Fruit fly (Drosophila melanogaster) whole organism, embryonic: ENCODE data around the gene EloB.

ENCODE experiments used
- Asciz ChIP-seq: fragments of 200-800 bp; sonication (Bioruptor generic); optimal IDR thresholded peaks from 2 replicates; lab custom pipeline; 2017; ENCODE audit warnings: missing biosample characterization, mild to moderate bottlenecking, missing genetic modification characterization, missing genetic modification reagents
- B-H1 ChIP-seq: fragments of 200-800 bp; sonication (Bioruptor generic); IDR thresholded peaks from 3 replicates; pipeline ENCODE4 v1.3.6; 2022; ENCODE audit warnings: missing biosample characterization, missing genetic modification characterization
- CG10209 ChIP-seq: fragments of 200-800 bp; sonication (Bioruptor generic); optimal IDR thresholded peaks from 3 replicates; lab custom pipeline; 2017; ENCODE audit warnings: missing biosample characterization, mild to moderate bottlenecking, missing genetic modification characterization, missing genetic modification reagents
- CG10654 ChIP-seq: fragments of 200-800 bp; sonication (Bioruptor generic); optimal IDR thresholded peaks from 2 replicates; lab custom pipeline; 2016; ENCODE audit warnings: missing biosample characterization, missing genetic modification characterization
- CG10959 ChIP-seq: fragments of 200-800 bp; sonication (Bioruptor generic); IDR thresholded peaks from 2 replicates; pipeline ENCODE4 v1.3.6; 2022; ENCODE audit warnings: missing biosample characterization, missing genetic modification characterization
- CG12071 ChIP-seq: fragments of 200-800 bp; sonication (Bioruptor generic); optimal IDR thresholded peaks from 3 replicates; lab custom pipeline; 2018; ENCODE audit warnings: missing biosample characterization, mild to moderate bottlenecking, missing genetic modification characterization
- CG13424 ChIP-seq: fragments of 200-800 bp; sonication (Bioruptor generic); optimal IDR thresholded peaks from 2 replicates; lab custom pipeline; 2019; ENCODE audit warnings: missing biosample characterization, mild to moderate bottlenecking, missing genetic modification characterization, moderate library complexity
- CG14050 ChIP-seq: fragments of 200-800 bp; sonication (Bioruptor generic); IDR thresholded peaks from 3 replicates; pipeline ENCODE4 v1.3.6; 2022; ENCODE audit warnings: missing biosample characterization, missing genetic modification characterization
- CG14441 ChIP-seq: fragments of 200-800 bp; sonication (Bioruptor generic); IDR thresholded peaks from 2 replicates; pipeline ENCODE4 v1.3.6; 2022; ENCODE audit warnings: missing biosample characterization, missing genetic modification characterization
- CG15696 ChIP-seq: fragments of 200-800 bp; sonication (Bioruptor generic); optimal IDR thresholded peaks from 2 replicates; lab custom pipeline; 2019; ENCODE audit warnings: missing biosample characterization, mild to moderate bottlenecking, missing genetic modification characterization, moderate library complexity
- CG1602 ChIP-seq: fragments of 200-800 bp; sonication (Bioruptor generic); optimal IDR thresholded peaks from 3 replicates; lab custom pipeline; 2016; ENCODE audit warnings: missing biosample characterization, missing genetic modification characterization
- CG17829 ChIP-seq: fragments of 200-800 bp; optimal IDR thresholded peaks from 2 replicates; lab custom pipeline; 2019; ENCODE audit warnings: missing biosample characterization, mild to moderate bottlenecking, missing genetic modification characterization, moderate library complexity
- CG2875 ChIP-seq: fragments of 200-800 bp; sonication (Bioruptor generic); optimal IDR thresholded peaks from 2 replicates; lab custom pipeline; 2017; ENCODE audit warnings: missing biosample characterization, mild to moderate bottlenecking, missing genetic modification characterization, missing genetic modification reagents
- CG31224 ChIP-seq: fragments of 200-800 bp; sonication (Bioruptor generic); IDR thresholded peaks from 2 replicates; pipeline ENCODE4 v1.3.6; 2022; ENCODE audit warnings: missing biosample characterization, missing genetic modification characterization
- CG33213 ChIP-seq: fragments of 200-800 bp; sonication (Bioruptor generic); optimal IDR thresholded peaks from 3 replicates; lab custom pipeline; 2016; ENCODE audit warnings: missing biosample characterization, missing genetic modification characterization
- CG33557 ChIP-seq: fragments of 200-800 bp; sonication (Bioruptor generic); optimal IDR thresholded peaks from 2 replicates; lab custom pipeline; 2019; ENCODE audit warnings: missing biosample characterization, mild to moderate bottlenecking, missing genetic modification characterization, moderate library complexity
- CG42726 ChIP-seq: fragments of 200-800 bp; sonication (Bioruptor generic); IDR thresholded peaks from 2 replicates; pipeline ENCODE4 v1.3.6; 2022; ENCODE audit warnings: missing biosample characterization, missing genetic modification characterization; ENCODE audit not compliant: partially characterized antibody
- CG4404 ChIP-seq: fragments of 200-800 bp; sonication (Bioruptor generic); IDR thresholded peaks from 2 replicates; pipeline ENCODE4 v1.3.6; 2022; ENCODE audit warnings: missing biosample characterization, missing genetic modification characterization
- CG5245 ChIP-seq: fragments of 200-800 bp; sonication (Bioruptor generic); optimal IDR thresholded peaks from 3 replicates; lab custom pipeline; 2016; ENCODE audit warnings: missing biosample characterization, missing genetic modification characterization
- CG8944 ChIP-seq: fragments of 200-800 bp; sonication (Bioruptor generic); optimal IDR thresholded peaks from 3 replicates; lab custom pipeline; 2016; ENCODE audit warnings: missing biosample characterization, missing genetic modification characterization
- CG9437 ChIP-seq: fragments of 200-800 bp; sonication (Bioruptor generic); optimal IDR thresholded peaks from 2 replicates; lab custom pipeline; 2018; ENCODE audit warnings: missing biosample characterization, mild to moderate bottlenecking, missing genetic modification characterization
- CG9817 ChIP-seq: fragments of 200-800 bp; sonication (Bioruptor generic); optimal IDR thresholded peaks from 2 replicates; lab custom pipeline; 2018; ENCODE audit warnings: missing biosample characterization, mild to moderate bottlenecking, missing genetic modification characterization, moderate library complexity
- Dip2 ChIP-seq: fragments of 200-800 bp; sonication (Bioruptor generic); IDR thresholded peaks from 2 replicates; pipeline ENCODE4 v1.3.6; 2022; ENCODE audit warnings: missing biosample characterization, missing genetic modification characterization
- Dll ChIP-seq: fragments of 200-800 bp; sonication (Bioruptor generic); IDR thresholded peaks from 4 replicates; pipeline ENCODE4 v1.3.6; 2022; ENCODE audit warnings: missing biosample characterization, missing genetic modification characterization; ENCODE audit not compliant: partially characterized antibody
- Drgx ChIP-seq: fragments of 200-800 bp; sonication (Bioruptor generic); IDR thresholded peaks from 2 replicates; pipeline ENCODE4 v1.3.6; 2022; ENCODE audit warnings: missing biosample characterization, missing genetic modification characterization
- E2f2 ChIP-seq: fragments of 200-800 bp; sonication (Bioruptor generic); IDR thresholded peaks from 2 replicates; pipeline ENCODE4 v1.3.6; 2022; ENCODE audit warnings: missing biosample characterization, missing genetic modification characterization
- Eip74EF ChIP-seq, 2 experiments: fragments of 200-800 bp in 1 of 2; fragments of >200 bp in 1 of 2; sonication (Bioruptor generic) in 1 of 2; optimal IDR thresholded peaks; 2 replicates each; lab custom pipeline; 2017 to 2019; ENCODE audit warnings: missing biosample characterization in 2 of 2, missing genetic modification characterization in 2 of 2, mild to moderate bottlenecking in 1 of 2, moderate library complexity in 1 of 2
- Gug ChIP-seq: fragments of 200-800 bp; sonication (Bioruptor generic); IDR thresholded peaks from 4 replicates; pipeline ENCODE4 v1.3.6; 2022; ENCODE audit warnings: missing biosample characterization, missing genetic modification characterization
- HLHmδ ChIP-seq: fragments of 200-800 bp; sonication (Bioruptor generic); optimal IDR thresholded peaks from 2 replicates; lab custom pipeline; 2018; ENCODE audit warnings: missing biosample characterization, mild to moderate bottlenecking, missing genetic modification characterization, moderate library complexity
- Hmr ChIP-seq: fragments of 200-800 bp; sonication (Bioruptor generic); optimal IDR thresholded peaks from 3 replicates; lab custom pipeline; 2017; ENCODE audit warnings: mild to moderate bottlenecking, missing biosample characterization, missing genetic modification reagents, missing genetic modification characterization
- Max ChIP-seq: fragments of 200-800 bp; sonication (Bioruptor generic); optimal IDR thresholded peaks from 2 replicates; lab custom pipeline; 2016; ENCODE audit warnings: missing biosample characterization, mild to moderate bottlenecking, missing genetic modification characterization
- NFAT ChIP-seq: fragments of 200-800 bp; sonication (Bioruptor generic); IDR thresholded peaks from 2 replicates; pipeline ENCODE4 v1.3.6; 2022; ENCODE audit warnings: missing biosample characterization, missing genetic modification characterization
- Optix ChIP-seq: fragments of 200-800 bp; sonication (Bioruptor generic); IDR thresholded peaks from 3 replicates; pipeline ENCODE4 v1.3.6; 2022; ENCODE audit warnings: missing biosample characterization, missing genetic modification characterization
- Ravus ChIP-seq: fragments of 200-800 bp; sonication (Bioruptor generic); IDR thresholded peaks from 2 replicates; pipeline ENCODE4 v1.3.6; 2022; ENCODE audit warnings: missing biosample characterization, missing genetic modification characterization
- Sry-δ ChIP-seq: fragments of 200-800 bp; sonication (Bioruptor generic); optimal IDR thresholded peaks from 2 replicates; lab custom pipeline; 2016; ENCODE audit warnings: missing biosample characterization, missing genetic modification characterization
- ash1 ChIP-seq: fragments of 200-800 bp; sonication (Bioruptor generic); optimal IDR thresholded peaks from 2 replicates; lab custom pipeline; 2018; ENCODE audit warnings: missing biosample characterization, mild to moderate bottlenecking, missing genetic modification characterization
- bcd ChIP-seq: fragments of 200-800 bp; sonication (Bioruptor generic); optimal IDR thresholded peaks from 2 replicates; lab custom pipeline; 2017; ENCODE audit warnings: missing biosample characterization, mild to moderate bottlenecking, missing genetic modification characterization
- dimm ChIP-seq: fragments of 200-800 bp; sonication (Bioruptor generic); IDR thresholded peaks from 2 replicates; pipeline ENCODE4 v1.3.6; 2022; ENCODE audit warnings: missing biosample characterization, missing genetic modification characterization
- en ChIP-seq: fragments of 200-800 bp; sonication (Bioruptor generic); optimal IDR thresholded peaks from 2 replicates; lab custom pipeline; 2016; ENCODE audit warnings: missing biosample characterization, missing genetic modification characterization
- esg ChIP-seq: fragments of 200-800 bp; sonication (Bioruptor generic); conservative IDR thresholded peaks from 2 replicates; pipeline ENCODE4 v1.3.6; 2022; ENCODE audit warnings: missing biosample characterization, missing genetic modification characterization
- ham ChIP-seq: fragments of 200-800 bp; sonication (Bioruptor generic); IDR thresholded peaks from 2 replicates; pipeline ENCODE4 v1.3.6; 2022; ENCODE audit warnings: missing biosample characterization, missing genetic modification characterization
- nau ChIP-seq: fragments of 200-800 bp; sonication (Bioruptor generic); optimal IDR thresholded peaks from 3 replicates; lab custom pipeline; 2017; ENCODE audit warnings: missing biosample characterization, mild to moderate bottlenecking, missing genetic modification characterization, missing genetic modification reagents
- nerfin-2 ChIP-seq: fragments of 200-800 bp; sonication (Bioruptor generic); IDR thresholded peaks from 2 replicates; pipeline ENCODE4 v1.3.6; 2022; ENCODE audit warnings: missing biosample characterization, missing genetic modification characterization; ENCODE audit not compliant: partially characterized antibody
- oc ChIP-seq: fragments of 200-800 bp; sonication (Bioruptor generic); optimal IDR thresholded peaks from 2 replicates; lab custom pipeline; 2018; ENCODE audit warnings: missing biosample characterization, mild to moderate bottlenecking, missing genetic modification characterization, moderate library complexity
- pfk ChIP-seq: fragments of 200-800 bp; sonication (Bioruptor generic); optimal IDR thresholded peaks from 2 replicates; lab custom pipeline; 2018; ENCODE audit warnings: missing biosample characterization, mild to moderate bottlenecking, missing genetic modification characterization, moderate library complexity
- phol ChIP-seq: fragments of 200-800 bp; sonication (Bioruptor generic); optimal IDR thresholded peaks from 3 replicates; lab custom pipeline; 2018; ENCODE audit warnings: missing biosample characterization, mild to moderate bottlenecking, missing genetic modification characterization, moderate library complexity
- row ChIP-seq: fragments of 200-800 bp; sonication (Bioruptor generic); IDR thresholded peaks from 3 replicates; pipeline ENCODE4 v1.3.6; 2022; ENCODE audit warnings: missing biosample characterization, missing genetic modification characterization
- salm ChIP-seq: fragments of 200-800 bp; sonication (Bioruptor generic); optimal IDR thresholded peaks from 2 replicates; lab custom pipeline; 2018; ENCODE audit warnings: missing biosample characterization, mild to moderate bottlenecking, missing genetic modification characterization
- stc ChIP-seq: fragments of 200-800 bp; sonication (Bioruptor generic); IDR thresholded peaks from 2 replicates; pipeline ENCODE4 v1.3.6; 2022; ENCODE audit warnings: missing biosample characterization, missing genetic modification characterization
- tll ChIP-seq, 2 experiments: fragments of 200-800 bp in 1 of 2; fragments of >200 bp in 1 of 2; sonication (Bioruptor generic) in 1 of 2; optimal IDR thresholded peaks; 2 replicates each; lab custom pipeline; 2017 to 2019; ENCODE audit warnings: missing biosample characterization in 2 of 2, missing genetic modification characterization in 2 of 2, mild to moderate bottlenecking in 1 of 2, moderate library complexity in 1 of 2
- trh ChIP-seq: fragments of 200-800 bp; sonication (Bioruptor generic); optimal IDR thresholded peaks from 2 replicates; lab custom pipeline; 2016; ENCODE audit warnings: missing biosample characterization, missing genetic modification characterization
- zfh1 ChIP-seq: fragments of 200-800 bp; sonication (Bioruptor generic); IDR thresholded peaks from 3 replicates; pipeline ENCODE4 v1.3.6; 2022; ENCODE audit warnings: missing biosample characterization, missing genetic modification characterization

The EloB gene

dm6 chr3R:20573326-20573725 lies 6.3 kb downstream of the EloB start (continued):
- TF ChIP-seq salm (tag; lab: Kevin White, UChicago) (no peak), zfh1 (GFP tag; lab: Robert Waterston, UW) (no peak), Dll (GFP tag; lab: Robert Waterston, UW) (no peak), CG5245 (GFP tag; lab: Kevin White, UChicago) (no peak), ham (GFP tag; lab: Robert Waterston, UW) (no peak), CG14441 (GFP tag; lab: Robert Waterston, UW) (no peak), dimm (GFP tag; lab: Robert Waterston, UW) (no peak), CG12071 (GFP tag; lab: Kevin White, UChicago) (no peak), esg (no peak), CG8944 (GFP tag; lab: Kevin White, UChicago) (no peak), Optix (GFP tag; lab: Robert Waterston, UW) (no peak), CG9437 (GFP tag; lab: Kevin White, UChicago) (peak; percentile 12), CG17829 (peak; percentile 5), NFAT (GFP tag; lab: Robert Waterston, UW) (no peak), pfk (no peak), HLHmδ (GFP tag; lab: Kevin White, UChicago) (no peak), CG10654 (no peak), bcd (GFP tag; lab: Kevin White, UChicago) (no peak), row (GFP tag; lab: Robert Waterston, UW) (peak; percentile 33; the same call in 1 of the 3 replicates), Gug (GFP tag; lab: Robert Waterston, UW) (no peak), nerfin-2 (GFP tag; lab: Robert Waterston, UW) (no peak), E2f2 (GFP tag; lab: Robert Waterston, UW) (no peak), Max (GFP tag; lab: Kevin White, UChicago) (no peak), ash1 (GFP tag; lab: Kevin White, UChicago) (no peak), Sry-δ (GFP tag; lab: Kevin White, UChicago) (no peak), CG9817 (no peak), tll (GFP tag; optimal IDR thresholded peaks at IDR 0.05; lab: Kevin White, UChicago) (no peak), Asciz (no peak), B-H1 (GFP tag; lab: Robert Waterston, UW) (no peak), phol (tag; lab: Kevin White, UChicago) (no peak), CG42726 (GFP tag; lab: Robert Waterston, UW) (no peak), Ravus (GFP tag; lab: Robert Waterston, UW) (no peak), CG2875 (GFP tag; lab: Kevin White, UChicago) (no peak), trh (GFP tag; lab: Kevin White, UChicago) (no peak), CG1602 (no peak), stc (no peak), en (GFP tag; lab: Kevin White, UChicago) (no peak), nau (GFP tag; lab: Kevin White, UChicago) (no peak), Hmr (GFP tag; lab: Kevin White, UChicago) (no peak), oc (no peak), CG33213 (no peak), CG10209 (GFP tag; lab: Kevin White, UChicago) (peak; percentile 7), Drgx (GFP tag; lab: Robert Waterston, UW) (no peak), CG14050 (GFP tag; lab: Robert Waterston, UW) (no peak), CG10959 (GFP tag; lab: Robert Waterston, UW) (no peak), CG4404 (GFP tag; lab: Robert Waterston, UW) (no peak), CG33557 (GFP tag; lab: Kevin White, UChicago) (no peak), Eip74EF (GFP tag; optimal IDR thresholded peaks at IDR 0.05; lab: Kevin White, UChicago) (peak in 1 of 2 experiments; percentile 12), CG31224 (GFP tag; lab: Robert Waterston, UW) (no peak), Dip2 (GFP tag; lab: Robert Waterston, UW) (no peak), CG15696 (tag; lab: Kevin White, UChicago) (no peak), CG13424 (tag; lab: Kevin White, UChicago) (peak; percentile 11)
